Worm (Caenorhabditis elegans): Measurements from ENCODE around the gene swt-7.

- TF ChIP-seq ceh-16 (tag; optimal IDR thresholded peaks at IDR 0.05): no peak
- TF ChIP-seq unc-62 (GFP tag; optimal IDR thresholded peaks at IDR 0.05): no peak
These were observed 21.6 kb upstream of the swt-7 start, which contains the start of gene K11D12.12 for ce11 chrV:5052233-5052632.
